Worm (Caenorhabditis elegans): ENCODE data around the gene srh-37.

- TF ChIP-seq ets-7 (tag; optimal IDR thresholded peaks at IDR 0.05) = no peak
- no peak for TF ChIP-seq ama-1 (optimal IDR thresholded peaks at IDR 0.05)
- TF ChIP-seq B0310.2 (tag; optimal IDR thresholded peaks at IDR 0.05) = no peak
- TF ChIP-seq pes-1 (GFP tag; IDR thresholded peaks at IDR 0.05) = no peak
- TF ChIP-seq scrt-1 (GFP tag; IDR thresholded peaks at IDR 0.05) = no peak
These were observed 29.1 kb upstream of the srh-37 start for ce11 chrV:541470-541869.

Data from whole organism, early embryonic.